Worm (Caenorhabditis elegans): ENCODE results near the gene B0432.1.

ce11 chrII:319459-319858 is 22.3 kb downstream of the B0432.1 start, which contains the start of gene far-7:
- TF ChIP-seq ama-1 (optimal IDR thresholded peaks at IDR 0.05) (no peak), scrt-1 (GFP tag; IDR thresholded peaks at IDR 0.05) (no peak), pes-1 (GFP tag; IDR thresholded peaks at IDR 0.05) (no peak), flt-1 (GFP tag; IDR thresholded peaks at IDR 0.05) (no peak)

Measured in whole organism, early embryonic.